Worm (Caenorhabditis elegans) whole organism, L3 larva: ENCODE measurements around the gene C33G8.13.

ENCODE experiments used
- R02D3.7 ChIP-seq: fragments of 150-350 bp; optimal IDR thresholded peaks from 2 replicates; lab custom pipeline; 2014; ENCODE audit warnings: missing biosample characterization, missing genetic modification characterization
- ZK546.5 ChIP-seq: sonication (generic microtip); optimal IDR thresholded peaks from 2 replicates; lab custom pipeline; 2017; ENCODE audit warnings: missing biosample characterization, missing genetic modification characterization
- elt-1 ChIP-seq: fragments of 150-350 bp; optimal IDR thresholded peaks from 2 replicates; lab custom pipeline; 2014; ENCODE audit warnings: missing biosample characterization, missing genetic modification characterization
- jun-1 ChIP-seq: fragments of 150-350 bp; optimal IDR thresholded peaks from 2 replicates; lab custom pipeline; 2014; ENCODE audit warnings: missing biosample characterization, missing genetic modification reagents, missing genetic modification characterization
- lin-15B ChIP-seq: fragments of 150-350 bp; optimal IDR thresholded peaks from 2 replicates; lab custom pipeline; 2014; ENCODE audit warnings: missing biosample characterization, missing genetic modification characterization
- nhr-12 ChIP-seq: fragments of 150-350 bp; optimal IDR thresholded peaks from 2 replicates; lab custom pipeline; 2014; ENCODE audit warnings: missing biosample characterization, missing genetic modification characterization
- nhr-76 ChIP-seq: fragments of 150-350 bp; sonication (generic microtip); optimal IDR thresholded peaks from 5 replicates; lab custom pipeline; 2014; ENCODE audit warnings: missing biosample characterization, missing genetic modification characterization
- ztf-11 ChIP-seq: fragments of 150-350 bp; optimal IDR thresholded peaks from 2 replicates; lab custom pipeline; 2014; ENCODE audit warnings: missing biosample characterization, missing genetic modification characterization

- TF ChIP-seq lin-15B (tag; lab: Kevin White, UChicago) (no peak), nhr-76 (tag; lab: Kevin White, UChicago) (no peak), R02D3.7 (tag; lab: Kevin White, UChicago) (no peak), ztf-11 (tag; lab: Kevin White, UChicago) (no peak), jun-1 (tag; lab: Kevin White, UChicago) (no peak), elt-1 (no peak), ZK546.5 (no peak), nhr-12 (tag; lab: Kevin White, UChicago) (no peak)
Observed at ce11 chrV:7022981-7023380, 7.2 kb upstream of the C33G8.13 start.
